Fruit fly (Drosophila melanogaster): ENCODE data around the gene Gr22e.

- TF ChIP-seq cic (GFP tag; optimal IDR thresholded peaks at IDR 0.05) (no peak), ovo (GFP tag; optimal IDR thresholded peaks at IDR 0.05) (no peak), Hr96 (GFP tag; optimal IDR thresholded peaks at IDR 0.05) (no peak), bab1 (GFP tag; optimal IDR thresholded peaks at IDR 0.05) (no peak), CG5204 (GFP tag; optimal IDR thresholded peaks at IDR 0.05) (no peak), CG14711 (tag; optimal IDR thresholded peaks at IDR 0.05) (no peak), kay (GFP tag; ENCODE audit: borderline replicate concordance) (no peak), toe (GFP tag; optimal IDR thresholded peaks at IDR 0.05) (no peak), CG33017 (tag; optimal IDR thresholded peaks at IDR 0.05) (no peak)
These were observed 7.9 kb downstream of the Gr22e start, which contains the start of gene Gr22c for dm6 chr2L:1791723-1792122.
